Fruit fly (Drosophila melanogaster) whole organism, embryonic: Measurements from ENCODE around the gene CG34266.

ENCODE experiments used
- ATbp ChIP-seq: fragments of 200-800 bp; sonication (Bioruptor generic); optimal IDR thresholded peaks from 2 replicates; lab custom pipeline; 2017; ENCODE audit warnings: missing biosample characterization, mild to moderate bottlenecking, missing genetic modification characterization, missing genetic modification reagents
- Adf1 ChIP-seq: fragments of 200-800 bp; sonication (Bioruptor generic); IDR thresholded peaks from 2 replicates; pipeline ENCODE4 v1.3.6; 2022; ENCODE audit warnings: missing biosample characterization, missing genetic modification characterization
- Asciz ChIP-seq: fragments of 200-800 bp; sonication (Bioruptor generic); optimal IDR thresholded peaks from 2 replicates; lab custom pipeline; 2017; ENCODE audit warnings: missing biosample characterization, mild to moderate bottlenecking, missing genetic modification characterization, missing genetic modification reagents
- B-H1 ChIP-seq: fragments of 200-800 bp; sonication (Bioruptor generic); IDR thresholded peaks from 3 replicates; pipeline ENCODE4 v1.3.6; 2022; ENCODE audit warnings: missing biosample characterization, missing genetic modification characterization
- CG10267 ChIP-seq: fragments of 200-800 bp; sonication (Bioruptor generic); optimal IDR thresholded peaks from 2 replicates; lab custom pipeline; 2018; ENCODE audit warnings: missing biosample characterization, mild to moderate bottlenecking, missing genetic modification characterization, moderate library complexity
- CG12071 ChIP-seq: fragments of 200-800 bp; sonication (Bioruptor generic); optimal IDR thresholded peaks from 3 replicates; lab custom pipeline; 2018; ENCODE audit warnings: missing biosample characterization, mild to moderate bottlenecking, missing genetic modification characterization
- CG13424 ChIP-seq: fragments of 200-800 bp; sonication (Bioruptor generic); optimal IDR thresholded peaks from 2 replicates; lab custom pipeline; 2019; ENCODE audit warnings: missing biosample characterization, mild to moderate bottlenecking, missing genetic modification characterization, moderate library complexity
- CG18011 ChIP-seq: fragments of 200-800 bp; sonication (Bioruptor generic); optimal IDR thresholded peaks from 2 replicates; lab custom pipeline; 2017; ENCODE audit warnings: missing biosample characterization, missing genetic modification characterization, mild to moderate bottlenecking, moderate library complexity, missing genotype
- CG2875 ChIP-seq: fragments of 200-800 bp; sonication (Bioruptor generic); optimal IDR thresholded peaks from 2 replicates; lab custom pipeline; 2017; ENCODE audit warnings: missing biosample characterization, mild to moderate bottlenecking, missing genetic modification characterization, missing genetic modification reagents
- CG31441 ChIP-seq: fragments of 200-800 bp; sonication (Bioruptor generic); IDR thresholded peaks from 2 replicates; pipeline ENCODE4 v1.3.6; 2022; ENCODE audit warnings: missing biosample characterization, missing genetic modification characterization
- CG32532 ChIP-seq: fragments of 200-800 bp; sonication (Bioruptor generic); IDR thresholded peaks from 2 replicates; pipeline ENCODE4 v1.3.6; 2022; ENCODE audit warnings: missing biosample characterization, missing genetic modification characterization
- CG34422 ChIP-seq: fragments of 200-800 bp; sonication (Bioruptor generic); IDR thresholded peaks from 3 replicates; pipeline ENCODE4 v1.3.6; 2022; ENCODE audit warnings: missing biosample characterization, missing genetic modification characterization
- CG3838 ChIP-seq: fragments of 200-800 bp; sonication (Bioruptor generic); optimal IDR thresholded peaks from 3 replicates; lab custom pipeline; 2016; ENCODE audit warnings: missing biosample characterization, missing genetic modification characterization
- CG42726 ChIP-seq: fragments of 200-800 bp; sonication (Bioruptor generic); IDR thresholded peaks from 2 replicates; pipeline ENCODE4 v1.3.6; 2022; ENCODE audit warnings: missing biosample characterization, missing genetic modification characterization; ENCODE audit not compliant: partially characterized antibody
- CG4282 ChIP-seq: fragments of 200-800 bp; sonication (Bioruptor generic); optimal IDR thresholded peaks from 2 replicates; lab custom pipeline; 2016; ENCODE audit warnings: missing biosample characterization, missing genetic modification characterization
- CG4424 ChIP-seq: fragments of 200-800 bp; sonication (Bioruptor generic); optimal IDR thresholded peaks from 3 replicates; lab custom pipeline; 2016; ENCODE audit warnings: missing biosample characterization, missing genetic modification characterization
- CG4617 ChIP-seq: fragments of 200-800 bp; sonication (Bioruptor generic); optimal IDR thresholded peaks from 3 replicates; lab custom pipeline; 2016; ENCODE audit warnings: missing biosample characterization, missing genetic modification characterization, borderline replicate concordance
- CG7372 ChIP-seq: fragments of 200-800 bp; sonication (Bioruptor generic); IDR thresholded peaks from 2 replicates; pipeline ENCODE4 v1.3.6; 2022; ENCODE audit warnings: missing biosample characterization, missing genetic modification characterization
- CG9817 ChIP-seq: fragments of 200-800 bp; sonication (Bioruptor generic); optimal IDR thresholded peaks from 2 replicates; lab custom pipeline; 2018; ENCODE audit warnings: missing biosample characterization, mild to moderate bottlenecking, missing genetic modification characterization, moderate library complexity
- CHES-1-like ChIP-seq: fragments of 200-800 bp; sonication (Bioruptor generic); optimal IDR thresholded peaks from 2 replicates; lab custom pipeline; 2016; ENCODE audit warnings: missing biosample characterization, missing genetic modification characterization
- Camta ChIP-seq: fragments of 200-800 bp; sonication (Bioruptor generic); optimal IDR thresholded peaks from 2 replicates; lab custom pipeline; 2016; ENCODE audit warnings: missing biosample characterization, missing genetic modification characterization
- D19A ChIP-seq: fragments of 200-800 bp; optimal IDR thresholded peaks from 3 replicates; lab custom pipeline; 2019; ENCODE audit warnings: missing biosample characterization, mild to moderate bottlenecking, missing genetic modification characterization, moderate library complexity
- Dad ChIP-seq: fragments of 200-800 bp; sonication (Bioruptor generic); optimal IDR thresholded peaks from 3 replicates; lab custom pipeline; 2016; ENCODE audit warnings: missing biosample characterization, missing genetic modification characterization
- Deaf1 ChIP-seq: fragments of 200-800 bp; optimal IDR thresholded peaks from 3 replicates; lab custom pipeline; 2019; ENCODE audit warnings: missing biosample characterization, mild to moderate bottlenecking, missing genetic modification characterization, moderate library complexity
- Eip74EF ChIP-seq, 2 experiments: fragments of 200-800 bp in 1 of 2; fragments of >200 bp in 1 of 2; sonication (Bioruptor generic) in 1 of 2; optimal IDR thresholded peaks; 2 replicates each; lab custom pipeline; 2017 to 2019; ENCODE audit warnings: missing biosample characterization in 2 of 2, missing genetic modification characterization in 2 of 2, mild to moderate bottlenecking in 1 of 2, moderate library complexity in 1 of 2
- Hand ChIP-seq: fragments of 200-800 bp; sonication (Bioruptor generic); optimal IDR thresholded peaks from 2 replicates; lab custom pipeline; 2017; ENCODE audit warnings: mild to moderate bottlenecking, missing biosample characterization, missing genetic modification reagents, missing genetic modification characterization
- Mad ChIP-seq: fragments of 200-800 bp; sonication (Bioruptor generic); optimal IDR thresholded peaks from 2 replicates; lab custom pipeline; 2016; ENCODE audit warnings: missing biosample characterization, missing genetic modification characterization
- Nf-YA ChIP-seq: fragments of 200-800 bp; sonication (Bioruptor generic); IDR thresholded peaks from 2 replicates; pipeline ENCODE4 v1.3.6; 2022; ENCODE audit warnings: missing biosample characterization, missing genetic modification characterization
- Opbp ChIP-seq: fragments of 200-800 bp; sonication (Bioruptor generic); IDR thresholded peaks from 3 replicates; pipeline ENCODE4 v1.3.6; 2022; ENCODE audit warnings: missing biosample characterization, missing genetic modification characterization; ENCODE audit not compliant: partially characterized antibody
- Xrp1 ChIP-seq: fragments of 200-800 bp; sonication (Bioruptor generic); IDR thresholded peaks from 2 replicates; pipeline ENCODE4 v1.3.6; 2022; ENCODE audit warnings: missing biosample characterization, missing genetic modification characterization
- croc ChIP-seq: fragments of 200-800 bp; sonication (Bioruptor generic); conservative IDR thresholded peaks from 3 replicates; pipeline ENCODE4 v1.3.6; 2022; ENCODE audit warnings: missing biosample characterization, missing genetic modification characterization
- dysf ChIP-seq: fragments of 200-800 bp; sonication (Bioruptor generic); IDR thresholded peaks from 3 replicates; pipeline ENCODE4 v1.3.6; 2022; ENCODE audit warnings: missing biosample characterization, missing genetic modification characterization
- esg ChIP-seq: fragments of 200-800 bp; sonication (Bioruptor generic); conservative IDR thresholded peaks from 2 replicates; pipeline ENCODE4 v1.3.6; 2022; ENCODE audit warnings: missing biosample characterization, missing genetic modification characterization
- eve ChIP-seq, 2 experiments: fragments of >200 bp; optimal IDR thresholded peaks; 2 replicates each; lab custom pipeline; 2017; ENCODE audit warnings: missing biosample characterization in 2 of 2, missing genetic modification characterization in 2 of 2
- gsb ChIP-seq: fragments of 200-800 bp; sonication (Bioruptor generic); IDR thresholded peaks from 2 replicates; pipeline ENCODE4 v1.3.6; 2022; ENCODE audit warnings: missing biosample characterization, missing genetic modification characterization
- gt ChIP-seq: fragments of 200-800 bp; sonication (Bioruptor generic); IDR thresholded peaks from 2 replicates; pipeline ENCODE4 v1.3.6; 2022; ENCODE audit warnings: missing biosample characterization, missing genetic modification characterization
- hbn ChIP-seq: fragments of 200-800 bp; sonication (Bioruptor generic); IDR thresholded peaks from 2 replicates; pipeline ENCODE4 v1.3.6; 2022; ENCODE audit warnings: missing biosample characterization, missing genetic modification characterization; ENCODE audit not compliant: partially characterized antibody
- hth ChIP-seq: fragments of >200 bp; optimal IDR thresholded peaks from 2 replicates; lab custom pipeline; 2017; ENCODE audit warnings: inconsistent platforms
- jigr1 ChIP-seq: fragments of 200-800 bp; sonication (Bioruptor generic); IDR thresholded peaks from 3 replicates; pipeline ENCODE4 v1.3.6; 2022; ENCODE audit warnings: missing biosample characterization, missing genetic modification characterization
- ken ChIP-seq: fragments of 200-800 bp; sonication (Bioruptor generic); IDR thresholded peaks from 3 replicates; pipeline ENCODE4 v1.3.6; 2022; ENCODE audit warnings: missing biosample characterization, missing genetic modification characterization
- otp ChIP-seq: fragments of 200-800 bp; sonication (Bioruptor generic); IDR thresholded peaks from 3 replicates; pipeline ENCODE4, ENCODE4 v1.3.6; 2022; ENCODE audit warnings: missing biosample characterization, missing genetic modification characterization
- peb ChIP-seq: fragments of 200-800 bp; sonication (Bioruptor generic); IDR thresholded peaks from 2 replicates; pipeline ENCODE4 v1.3.6; 2022; ENCODE audit warnings: missing biosample characterization, missing genetic modification characterization
- pita ChIP-seq: fragments of 200-800 bp; sonication (Bioruptor generic); optimal IDR thresholded peaks from 2 replicates; lab custom pipeline; 2017; ENCODE audit warnings: missing biosample characterization, mild to moderate bottlenecking, missing genetic modification characterization
- ranshi ChIP-seq: fragments of 200-800 bp; sonication (Bioruptor generic); IDR thresholded peaks from 2 replicates; pipeline ENCODE4 v1.3.6; 2022; ENCODE audit warnings: missing biosample characterization, missing genetic modification characterization
- sd ChIP-seq: fragments of 200-800 bp; sonication (Bioruptor generic); optimal IDR thresholded peaks from 3 replicates; lab custom pipeline; 2018; ENCODE audit warnings: missing biosample characterization, mild to moderate bottlenecking, missing genetic modification characterization, moderate library complexity
- sima ChIP-seq: fragments of 200-800 bp; sonication (Bioruptor generic); optimal IDR thresholded peaks from 2 replicates; lab custom pipeline; 2016; ENCODE audit warnings: missing biosample characterization, missing genetic modification characterization
- slp2 ChIP-seq: fragments of 200-800 bp; sonication (Bioruptor generic); optimal IDR thresholded peaks from 2 replicates; lab custom pipeline; 2016; ENCODE audit warnings: missing biosample characterization, missing genetic modification characterization
- so ChIP-seq: fragments of 200-800 bp; sonication (Bioruptor generic); IDR thresholded peaks from 3 replicates; pipeline ENCODE4 v1.3.6; 2022; ENCODE audit warnings: missing biosample characterization, missing genetic modification characterization
- stwl ChIP-seq: fragments of 200-800 bp; sonication (Bioruptor generic); optimal IDR thresholded peaks from 3 replicates; lab custom pipeline; 2018; ENCODE audit warnings: missing biosample characterization, mild to moderate bottlenecking, missing genetic modification characterization, moderate library complexity
- zen2 ChIP-seq: fragments of 200-800 bp; sonication (Bioruptor generic); IDR thresholded peaks from 3 replicates; pipeline ENCODE4 v1.3.6; 2022; ENCODE audit warnings: missing biosample characterization, missing genetic modification characterization; ENCODE audit not compliant: partially characterized antibody
- zfh2 ChIP-seq: fragments of 200-800 bp; sonication (Bioruptor generic); optimal IDR thresholded peaks from 2 replicates; lab custom pipeline; 2016; ENCODE audit warnings: missing biosample characterization, missing genetic modification characterization

The CG34266 gene

dm6 chr3L:4698032-4698431 is 20.4 kb downstream of the CG34266 start (continued):
- TF ChIP-seq Asciz (peak; percentile 62), CG2875 (peak; percentile 50), CG32532 (GFP tag; lab: Robert Waterston, UW) (peak; percentile 89), sd (tag; lab: Kevin White, UChicago) (peak; percentile 54), peb (GFP tag; lab: Robert Waterston, UW) (peak; percentile 57; the same call in 1 of the 2 replicates), Eip74EF (GFP tag; optimal IDR thresholded peaks at IDR 0.05; lab: Kevin White, UChicago) (peak in 1 of 2 experiments; percentile 13), CG42726 (GFP tag; lab: Robert Waterston, UW) (no peak), otp (GFP tag; lab: Robert Waterston, UW) (peak; percentile 86), dysf (GFP tag; lab: Robert Waterston, UW) (peak; percentile 90), CG34422 (GFP tag; lab: Robert Waterston, UW) (peak; percentile 90), CG10267 (peak; percentile 72), CG18011 (GFP tag; lab: Kevin White, UChicago) (peak; percentile 50), CG31441 (peak; percentile 76), eve (GFP tag; optimal IDR thresholded peaks at IDR 0.05; lab: Kevin White, UChicago) (peak in 1 of 2 experiments; percentile 91), CHES-1-like (GFP tag; lab: Kevin White, UChicago) (peak; percentile 82), Dad (GFP tag; lab: Kevin White, UChicago) (peak; percentile 87), Hand (GFP tag; lab: Kevin White, UChicago) (peak; percentile 22), esg (peak; percentile 77), zfh2 (GFP tag; lab: Kevin White, UChicago) (peak; percentile 79), hbn (no peak), ken (GFP tag; lab: Robert Waterston, UW) (peak; percentile 78), Xrp1 (GFP tag; lab: Robert Waterston, UW) (peak; percentile 85), Mad (GFP tag; lab: Kevin White, UChicago) (peak; percentile 86), jigr1 (GFP tag; lab: Robert Waterston, UW) (peak; percentile 41; the same call in 1 of the 3 replicates), Adf1 (GFP tag; lab: Robert Waterston, UW) (0 out of 2 replicates have a peak, but pooled peaks have one; percentile 41), B-H1 (GFP tag; lab: Robert Waterston, UW) (peak; percentile 76), CG13424 (tag; lab: Kevin White, UChicago) (peak; percentile 88), ranshi (peak; percentile 88), croc (GFP tag; lab: Robert Waterston, UW) (peak; percentile 60; the same call in 2 of the 3 replicates), Camta (peak; percentile 66), slp2 (GFP tag; lab: Kevin White, UChicago) (peak; percentile 78), pita (GFP tag; lab: Kevin White, UChicago) (no peak), Deaf1 (peak; percentile 53), CG12071 (GFP tag; lab: Kevin White, UChicago) (peak; percentile 90), ATbp (GFP tag; lab: Kevin White, UChicago) (peak; percentile 73), CG4282 (GFP tag; lab: Kevin White, UChicago) (peak; percentile 47), hth (no peak), CG9817 (tag; lab: Kevin White, UChicago) (peak; percentile 86), CG4617 (GFP tag; lab: Kevin White, UChicago) (peak; percentile 36), D19A (tag; lab: Kevin White, UChicago) (peak; percentile 72), zen2 (GFP tag; lab: Robert Waterston, UW) (no peak), stwl (tag; lab: Kevin White, UChicago) (no peak), so (GFP tag; lab: Robert Waterston, UW) (peak; percentile 89), sima (GFP tag; lab: Kevin White, UChicago) (no peak), Nf-YA (GFP tag; lab: Robert Waterston, UW) (peak; percentile 77), gsb (GFP tag; lab: Robert Waterston, UW) (peak; percentile 79), gt (GFP tag; lab: Robert Waterston, UW) (peak; percentile 46; the same call in 1 of the 2 replicates), CG3838 (GFP tag; lab: Kevin White, UChicago) (peak; percentile 60), CG4424 (GFP tag; lab: Kevin White, UChicago) (peak; percentile 79), Opbp (GFP tag; lab: Robert Waterston, UW) (no peak), CG7372 (GFP tag; lab: Robert Waterston, UW) (peak; percentile 90)
